Worm (Caenorhabditis elegans): ENCODE measurements around the gene T10D4.14.
"Not testable (repeated sequence)": the region's sequence is repeated elsewhere in the genome, so short reads cannot be mapped to it uniquely, and the experiment has no call there.

ce11 chrII:3177663-3178062 is 26.1 kb upstream of the T10D4.14 start, which contains the start of gene sri-40:
- not testable (repeated sequence) for TF ChIP-seq hlh-17 (GFP tag; optimal IDR thresholded peaks at IDR 0.05; ENCODE audit: borderline replicate concordance); swsn-7 (tag; optimal IDR thresholded peaks at IDR 0.05); lin-14 (GFP tag; optimal IDR thresholded peaks at IDR 0.05); hlh-4 (tag; optimal IDR thresholded peaks at IDR 0.05); mep-1 (tag; optimal IDR thresholded peaks at IDR 0.05); fkh-4 (tag; optimal IDR thresholded peaks at IDR 0.05; ENCODE audit: borderline replicate concordance)
